Fruit fly (Drosophila melanogaster) whole organism, embryonic: Measurements from ENCODE around the gene CG34278.

Source experiments
- BtbVII ChIP-seq: fragments of 200-800 bp; sonication (Bioruptor generic); optimal IDR thresholded peaks from 3 replicates; lab custom pipeline; 2017; ENCODE audit warnings: missing biosample characterization, mild to moderate bottlenecking, missing genetic modification characterization
- CG10274 ChIP-seq: fragments of 200-800 bp; sonication (Bioruptor generic); optimal IDR thresholded peaks from 3 replicates; lab custom pipeline; 2017; ENCODE audit warnings: missing biosample characterization, mild to moderate bottlenecking, missing genetic modification characterization
- CG11093 ChIP-seq: fragments of 200-800 bp; sonication (Bioruptor generic); IDR thresholded peaks from 3 replicates; pipeline ENCODE4 v1.3.6; 2022; ENCODE audit warnings: missing biosample characterization, missing genetic modification characterization
- CG11398 ChIP-seq: fragments of 200-800 bp; sonication (Bioruptor generic); optimal IDR thresholded peaks from 2 replicates; lab custom pipeline; 2016; ENCODE audit warnings: missing biosample characterization, missing genetic modification characterization
- CG11723 ChIP-seq: fragments of 200-800 bp; sonication (Bioruptor generic); optimal IDR thresholded peaks from 2 replicates; lab custom pipeline; 2017; ENCODE audit warnings: missing biosample characterization, mild to moderate bottlenecking, missing genetic modification characterization
- CG14441 ChIP-seq: fragments of 200-800 bp; sonication (Bioruptor generic); IDR thresholded peaks from 2 replicates; pipeline ENCODE4 v1.3.6; 2022; ENCODE audit warnings: missing biosample characterization, missing genetic modification characterization
- CG14667 ChIP-seq: fragments of 200-800 bp; sonication (Bioruptor generic); IDR thresholded peaks from 2 replicates; pipeline ENCODE4 v1.3.6; 2022; ENCODE audit warnings: missing biosample characterization, missing genetic modification characterization
- CG14860 ChIP-seq: fragments of 200-800 bp; sonication (Bioruptor generic); IDR thresholded peaks from 3 replicates; pipeline ENCODE4 v1.3.6; 2022; ENCODE audit warnings: missing biosample characterization, missing genetic modification characterization; ENCODE audit not compliant: partially characterized antibody
- CG17328 ChIP-seq: fragments of 200-800 bp; sonication (Bioruptor generic); IDR thresholded peaks from 2 replicates; pipeline ENCODE4 v1.3.6; 2022; ENCODE audit warnings: missing biosample characterization, missing genetic modification characterization
- CG17361 ChIP-seq: fragments of 200-800 bp; sonication (Bioruptor generic); IDR thresholded peaks from 3 replicates; pipeline ENCODE4 v1.3.6; 2022; ENCODE audit warnings: missing biosample characterization, missing genetic modification characterization
- CG1792 ChIP-seq: fragments of 200-800 bp; sonication (Bioruptor generic); optimal IDR thresholded peaks from 2 replicates; lab custom pipeline; 2016; ENCODE audit warnings: missing biosample characterization, missing genetic modification characterization
- CG18011 ChIP-seq: fragments of 200-800 bp; sonication (Bioruptor generic); optimal IDR thresholded peaks from 2 replicates; lab custom pipeline; 2017; ENCODE audit warnings: missing biosample characterization, missing genetic modification characterization, mild to moderate bottlenecking, moderate library complexity, missing genotype
- CG2202 ChIP-seq: fragments of 200-800 bp; sonication (Bioruptor generic); optimal IDR thresholded peaks from 2 replicates; lab custom pipeline; 2018; ENCODE audit warnings: missing biosample characterization, mild to moderate bottlenecking, missing genetic modification characterization
- CG3065 ChIP-seq: fragments of 200-800 bp; sonication (Bioruptor generic); optimal IDR thresholded peaks from 2 replicates; lab custom pipeline; 2016; ENCODE audit warnings: missing biosample characterization, missing genetic modification characterization
- CG32772 ChIP-seq: fragments of 200-800 bp; sonication (Bioruptor generic); IDR thresholded peaks from 2 replicates; pipeline ENCODE4 v1.3.6; 2022; ENCODE audit warnings: missing biosample characterization, missing genetic modification characterization
- CG4707 ChIP-seq: fragments of 200-800 bp; sonication (Bioruptor generic); optimal IDR thresholded peaks from 2 replicates; lab custom pipeline; 2018; ENCODE audit warnings: missing biosample characterization, mild to moderate bottlenecking, missing genetic modification characterization, moderate library complexity
- CG4854 ChIP-seq: fragments of 200-800 bp; sonication (Bioruptor generic); optimal IDR thresholded peaks from 2 replicates; lab custom pipeline; 2016; ENCODE audit warnings: missing biosample characterization, missing genetic modification characterization, inconsistent platforms
- CG9797 ChIP-seq: fragments of 200-800 bp; sonication (Bioruptor generic); optimal IDR thresholded peaks from 3 replicates; lab custom pipeline; 2018; ENCODE audit warnings: missing biosample characterization, mild to moderate bottlenecking, missing genetic modification characterization
- Chrac-16 ChIP-seq: fragments of 200-800 bp; sonication (Bioruptor generic); optimal IDR thresholded peaks from 3 replicates; lab custom pipeline; 2016; ENCODE audit warnings: missing biosample characterization, missing genetic modification characterization
- CkIIα-i1 ChIP-seq: fragments of 200-800 bp; sonication (Bioruptor generic); IDR thresholded peaks from 2 replicates; pipeline ENCODE4 v1.3.6; 2022; ENCODE audit warnings: missing biosample characterization, missing genetic modification characterization
- Dad ChIP-seq: fragments of 200-800 bp; sonication (Bioruptor generic); optimal IDR thresholded peaks from 3 replicates; lab custom pipeline; 2016; ENCODE audit warnings: missing biosample characterization, missing genetic modification characterization
- Dip2 ChIP-seq: fragments of 200-800 bp; sonication (Bioruptor generic); IDR thresholded peaks from 2 replicates; pipeline ENCODE4 v1.3.6; 2022; ENCODE audit warnings: missing biosample characterization, missing genetic modification characterization
- E2f2 ChIP-seq: fragments of 200-800 bp; sonication (Bioruptor generic); IDR thresholded peaks from 2 replicates; pipeline ENCODE4 v1.3.6; 2022; ENCODE audit warnings: missing biosample characterization, missing genetic modification characterization
- ERR ChIP-seq: fragments of 200-800 bp; sonication (Bioruptor generic); optimal IDR thresholded peaks from 2 replicates; lab custom pipeline; 2016; ENCODE audit warnings: missing biosample characterization, missing genetic modification characterization
- Fer3 ChIP-seq: fragments of 200-800 bp; sonication (Bioruptor generic); optimal IDR thresholded peaks from 2 replicates; lab custom pipeline; 2018; ENCODE audit warnings: missing biosample characterization, mild to moderate bottlenecking, missing genetic modification characterization, moderate library complexity
- Gsc ChIP-seq: fragments of 200-800 bp; sonication (Bioruptor generic); IDR thresholded peaks from 2 replicates; pipeline ENCODE4 v1.3.6; 2022; ENCODE audit warnings: missing biosample characterization, missing genetic modification characterization
- HHEX ChIP-seq: fragments of 200-800 bp; sonication (Bioruptor generic); optimal IDR thresholded peaks from 3 replicates; lab custom pipeline; 2017; ENCODE audit warnings: missing biosample characterization, mild to moderate bottlenecking, missing genetic modification characterization, missing genetic modification reagents
- HLH54F ChIP-seq: fragments of 200-800 bp; sonication (Bioruptor generic); optimal IDR thresholded peaks from 3 replicates; lab custom pipeline; 2016; ENCODE audit warnings: missing biosample characterization, missing genetic modification characterization
- Hand ChIP-seq: fragments of 200-800 bp; sonication (Bioruptor generic); optimal IDR thresholded peaks from 2 replicates; lab custom pipeline; 2017; ENCODE audit warnings: mild to moderate bottlenecking, missing biosample characterization, missing genetic modification reagents, missing genetic modification characterization
- Kr ChIP-seq: fragments of 200-800 bp; sonication (Bioruptor generic); optimal IDR thresholded peaks from 2 replicates; lab custom pipeline; 2017; ENCODE audit warnings: missing biosample characterization, mild to moderate bottlenecking, missing genetic modification characterization
- Lim3 ChIP-seq: fragments of 200-800 bp; sonication (Bioruptor generic); IDR thresholded peaks from 2 replicates; pipeline ENCODE4 v1.3.6; 2022; ENCODE audit warnings: missing biosample characterization, missing genetic modification characterization
- NC2α ChIP-seq: fragments of 200-800 bp; sonication (Bioruptor generic); optimal IDR thresholded peaks from 2 replicates; lab custom pipeline; 2016; ENCODE audit warnings: missing biosample characterization, missing genetic modification characterization
- NfI ChIP-seq: fragments of 200-800 bp; sonication (Bioruptor generic); optimal IDR thresholded peaks from 3 replicates; lab custom pipeline; 2018; ENCODE audit warnings: missing biosample characterization, mild to moderate bottlenecking, missing genetic modification characterization, moderate library complexity
- Ravus ChIP-seq: fragments of 200-800 bp; sonication (Bioruptor generic); IDR thresholded peaks from 2 replicates; pipeline ENCODE4 v1.3.6; 2022; ENCODE audit warnings: missing biosample characterization, missing genetic modification characterization
- Sry-β ChIP-seq: fragments of 200-800 bp; sonication (Bioruptor generic); optimal IDR thresholded peaks from 2 replicates; lab custom pipeline; 2018; ENCODE audit warnings: missing biosample characterization, mild to moderate bottlenecking, missing genetic modification characterization, moderate library complexity
- Tbp ChIP-seq: fragments of >200 bp; optimal IDR thresholded peaks from 2 replicates; lab custom pipeline; 2018; ENCODE audit warnings: missing biosample characterization, missing genetic modification characterization
- al ChIP-seq: fragments of 200-800 bp; sonication (Bioruptor generic); IDR thresholded peaks from 2 replicates; pipeline ENCODE4 v1.3.6; 2022; ENCODE audit warnings: missing biosample characterization, missing genetic modification characterization
- crp ChIP-seq, 2 experiments: fragments of 200-800 bp; sonication (Bioruptor generic); optimal IDR thresholded peaks; 2 replicates in 1 of 2; 3 replicates in 1 of 2; lab custom pipeline; 2017; ENCODE audit warnings: missing biosample characterization in 2 of 2, missing genetic modification characterization in 2 of 2, mild to moderate bottlenecking in 1 of 2, moderate library complexity in 1 of 2
- dati ChIP-seq: fragments of 200-800 bp; sonication (Bioruptor generic); IDR thresholded peaks from 2 replicates; pipeline ENCODE4 v1.3.6; 2022; ENCODE audit warnings: missing biosample characterization, missing genetic modification characterization
- gem ChIP-seq: fragments of 200-800 bp; sonication (Bioruptor generic); optimal IDR thresholded peaks from 2 replicates; lab custom pipeline; 2019; ENCODE audit warnings: missing biosample characterization, mild to moderate bottlenecking, missing genetic modification characterization, moderate library complexity
- grn ChIP-seq: fragments of 200-800 bp; sonication (Bioruptor generic); optimal IDR thresholded peaks from 3 replicates; lab custom pipeline; 2017; ENCODE audit warnings: missing biosample characterization, missing genetic modification characterization
- gsb-n ChIP-seq: fragments of 200-800 bp; sonication (Bioruptor generic); optimal IDR thresholded peaks from 3 replicates; lab custom pipeline; 2018; ENCODE audit warnings: missing biosample characterization, mild to moderate bottlenecking, missing genetic modification characterization
- hbn ChIP-seq: fragments of 200-800 bp; sonication (Bioruptor generic); IDR thresholded peaks from 2 replicates; pipeline ENCODE4 v1.3.6; 2022; ENCODE audit warnings: missing biosample characterization, missing genetic modification characterization; ENCODE audit not compliant: partially characterized antibody
- inv ChIP-seq: fragments of 200-800 bp; sonication (Bioruptor generic); IDR thresholded peaks from 2 replicates; pipeline ENCODE4 v1.3.6; 2022; ENCODE audit warnings: missing biosample characterization, missing genetic modification characterization; ENCODE audit not compliant: partially characterized antibody
- jing ChIP-seq: fragments of 200-800 bp; sonication (Bioruptor generic); optimal IDR thresholded peaks from 2 replicates; lab custom pipeline; 2018; ENCODE audit warnings: missing biosample characterization, mild to moderate bottlenecking, missing genetic modification characterization
- jumu ChIP-seq: fragments of 200-800 bp; sonication (Bioruptor generic); optimal IDR thresholded peaks from 3 replicates; lab custom pipeline; 2016; ENCODE audit warnings: missing biosample characterization, missing genetic modification characterization
- mirr ChIP-seq: fragments of 200-800 bp; sonication (Bioruptor generic); optimal IDR thresholded peaks from 3 replicates; lab custom pipeline; 2018; ENCODE audit warnings: missing biosample characterization, mild to moderate bottlenecking, missing genetic modification characterization
- ranshi ChIP-seq: fragments of 200-800 bp; sonication (Bioruptor generic); IDR thresholded peaks from 2 replicates; pipeline ENCODE4 v1.3.6; 2022; ENCODE audit warnings: missing biosample characterization, missing genetic modification characterization
- sc ChIP-seq, 3 experiments: fragments of >200 bp in 2 of 3; fragments of 200-800 bp in 1 of 3; sonication (Bioruptor generic) in 1 of 3; optimal IDR thresholded peaks; 2 replicates in 2 of 3; 3 replicates in 1 of 3; lab custom pipeline; 2017; ENCODE audit warnings: mild to moderate bottlenecking in 1 of 3, missing biosample characterization in 1 of 3, missing genetic modification characterization in 1 of 3, missing genetic modification reagents in 1 of 3
- wek ChIP-seq: fragments of 200-800 bp; sonication (Bioruptor generic); optimal IDR thresholded peaks from 3 replicates; lab custom pipeline; 2018; ENCODE audit warnings: missing biosample characterization, mild to moderate bottlenecking, missing genetic modification characterization, moderate library complexity

Gene CG34278

DNA sequence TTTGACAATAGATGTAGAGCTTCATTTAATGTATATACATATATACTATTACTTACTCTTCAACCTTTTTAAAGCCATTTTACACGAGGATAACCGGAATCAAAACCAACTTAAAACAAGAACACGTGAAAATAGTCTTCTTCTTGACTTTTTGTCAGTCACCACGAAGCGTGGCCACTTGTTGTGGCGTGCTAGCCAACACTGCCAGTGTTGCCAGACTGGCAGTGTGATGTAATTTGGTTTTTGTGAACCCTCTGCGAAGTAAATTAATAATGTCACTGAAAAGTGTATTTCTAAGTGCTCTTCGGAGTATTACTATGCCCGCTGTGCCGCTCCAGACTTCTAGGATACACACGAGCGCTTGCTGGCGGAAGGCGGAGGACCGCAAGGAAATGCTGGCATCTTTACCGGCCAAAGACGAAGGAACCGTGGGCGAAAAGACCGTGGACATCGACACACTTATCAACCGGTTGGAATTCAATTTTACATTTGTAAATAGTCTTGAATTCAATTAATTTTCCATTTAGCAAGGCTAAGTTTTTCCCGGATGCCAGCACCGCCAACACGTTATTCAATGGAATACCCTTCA lies 47.6 kb upstream of the CG34278 start, which contains the start of the genes Ns1 and mRpS11 (continued):
- TF ChIP-seq CG10274 (GFP tag; lab: Kevin White, UChicago) (no peak), crp (GFP tag; optimal IDR thresholded peaks at IDR 0.05; lab: Kevin White, UChicago) (peak in 1 of 2 experiments; percentile 40), ranshi (GFP tag; lab: Robert Waterston, UW) (peak; percentile 45; the same call in 1 of the 2 replicates), CG2202 (tag; lab: Kevin White, UChicago) (no peak), HHEX (GFP tag; lab: Kevin White, UChicago) (no peak), CG14667 (GFP tag; lab: Robert Waterston, UW) (no peak), NC2α (no peak), CG18011 (GFP tag; lab: Kevin White, UChicago) (no peak), Sry-β (GFP tag; lab: Kevin White, UChicago) (no peak), grn (GFP tag; lab: Kevin White, UChicago) (no peak), NfI (peak; percentile 58), jing (no peak), ERR (GFP tag; lab: Kevin White, UChicago) (no peak), BtbVII (GFP tag; lab: Kevin White, UChicago) (no peak), CG32772 (GFP tag; lab: Robert Waterston, UW) (no peak), CG4854 (GFP tag; lab: Kevin White, UChicago) (peak; percentile 3), CG4707 (GFP tag; lab: Kevin White, UChicago) (no peak), Chrac-16 (peak; percentile 14), CG17328 (GFP tag; lab: Robert Waterston, UW) (no peak), CG11398 (GFP tag; lab: Kevin White, UChicago) (peak; percentile 1), Hand (GFP tag; lab: Kevin White, UChicago) (no peak), wek (GFP tag; lab: Kevin White, UChicago) (no peak), CG11723 (GFP tag; lab: Kevin White, UChicago) (no peak), jumu (GFP tag; lab: Kevin White, UChicago) (peak; percentile 60), gsb-n (tag; lab: Kevin White, UChicago) (peak; percentile 30), Fer3 (tag; lab: Kevin White, UChicago) (peak; percentile 19), E2f2 (GFP tag; lab: Robert Waterston, UW) (0 out of 2 replicates have a peak, but pooled peaks have one; percentile 38), sc (optimal IDR thresholded peaks at IDR 0.05; lab: Kevin White, UChicago) (no peak), sc (GFP tag; optimal IDR thresholded peaks at IDR 0.05; lab: Kevin White, UChicago) (no peak), Lim3 (GFP tag; lab: Robert Waterston, UW) (no peak), hbn (no peak), CG9797 (GFP tag; lab: Kevin White, UChicago) (peak; percentile 23), HLH54F (GFP tag; lab: Kevin White, UChicago) (peak; percentile 15), CG14441 (GFP tag; lab: Robert Waterston, UW) (no peak), gem (tag; lab: Kevin White, UChicago) (no peak), dati (GFP tag; lab: Robert Waterston, UW) (no peak), CkIIα-i1 (no peak), CG3065 (peak; percentile 37), CG1792 (GFP tag; lab: Kevin White, UChicago) (no peak), Gsc (GFP tag; lab: Robert Waterston, UW) (no peak), CG14860 (GFP tag; lab: Robert Waterston, UW) (no peak), inv (no peak), Tbp (GFP tag; lab: Kevin White, UChicago) (no peak), Dad (GFP tag; lab: Kevin White, UChicago) (peak; percentile 70), Dip2 (no peak), CG17361 (GFP tag; lab: Robert Waterston, UW) (0 out of 3 replicates have a peak, but pooled peaks have one; percentile 35), al (no peak), mirr (GFP tag; lab: Kevin White, UChicago) (peak; percentile 38), Kr (GFP tag; lab: Kevin White, UChicago) (no peak), CG11093 (GFP tag; lab: Robert Waterston, UW) (no peak), Ravus (GFP tag; lab: Robert Waterston, UW) (no peak)
